Fruit fly (Drosophila melanogaster): ENCODE data around the gene Rheb.

The Rheb gene

dm6 chr3R:5547464-5547943 lies 21.2 kb upstream of the Rheb start, which contains the start of gene CG2519 (continued):
- TF ChIP-seq dan (GFP tag; IDR thresholded peaks at IDR 0.05), result no peak
- TF ChIP-seq CG34376 (GFP tag; optimal IDR thresholded peaks at IDR 0.05), result peak; percentile 77
- TF ChIP-seq Nf-YA (GFP tag; IDR thresholded peaks at IDR 0.05), result peak; percentile 33; the same call in 1 of the 2 replicates
- TF ChIP-seq zen2 (GFP tag; IDR thresholded peaks at IDR 0.05; ENCODE audit: partially characterized antibody), result peak; percentile 80; the same call in 2 of the 3 replicates
- peak; percentile 41 for TF ChIP-seq CG3163 (GFP tag; optimal IDR thresholded peaks at IDR 0.05)
- peak; percentile 65 for TF ChIP-seq pros (GFP tag; optimal IDR thresholded peaks at IDR 0.05)
- no peak for TF ChIP-seq CG16815 (GFP tag; optimal IDR thresholded peaks at IDR 0.05)
- TF ChIP-seq dysf (GFP tag; IDR thresholded peaks at IDR 0.05), result peak; percentile 43; the same call in 2 of the 3 replicates
- no peak for TF ChIP-seq CG10565 (GFP tag; optimal IDR thresholded peaks at IDR 0.05)
- TF ChIP-seq seq (GFP tag; IDR thresholded peaks at IDR 0.05), result peak; percentile 38; the same call in 1 of the 2 replicates
- TF ChIP-seq crc (GFP tag; optimal IDR thresholded peaks at IDR 0.05), result peak; percentile 21
- TF ChIP-seq Mrtf (GFP tag; IDR thresholded peaks at IDR 0.05), result peak; percentile 24; the same call in 1 of the 3 replicates
- peak; percentile 87 for TF ChIP-seq CG34422 (GFP tag; IDR thresholded peaks at IDR 0.05)
- no peak for TF ChIP-seq gce (GFP tag; IDR thresholded peaks at IDR 0.05)
- TF ChIP-seq her (GFP tag; optimal IDR thresholded peaks at IDR 0.05), result peak; percentile 67
- TF ChIP-seq CG17912 (GFP tag; optimal IDR thresholded peaks at IDR 0.05), result peak; percentile 23
- peak; percentile 48 for TF ChIP-seq CG4282 (GFP tag; optimal IDR thresholded peaks at IDR 0.05)
- no peak for TF ChIP-seq ash1 (GFP tag; optimal IDR thresholded peaks at IDR 0.05)
- TF ChIP-seq CG6689 (GFP tag; IDR thresholded peaks at IDR 0.05), result no peak
- TF ChIP-seq aop (GFP tag; IDR thresholded peaks at IDR 0.05), result peak; percentile 46; the same call in 1 of the 2 replicates
- TF ChIP-seq Atf-2 (GFP tag; optimal IDR thresholded peaks at IDR 0.05), result peak; percentile 15
- no peak for TF ChIP-seq ham (GFP tag; IDR thresholded peaks at IDR 0.05)
- TF ChIP-seq tna (GFP tag; IDR thresholded peaks at IDR 0.05; ENCODE audit: partially characterized antibody), result peak; percentile 90
- TF ChIP-seq Hmr (GFP tag; optimal IDR thresholded peaks at IDR 0.05), result no peak
- TF ChIP-seq CG7357 (GFP tag; IDR thresholded peaks at IDR 0.05), result no peak
- peak; percentile 55 for TF ChIP-seq CG17328 (GFP tag; IDR thresholded peaks at IDR 0.05)
- no peak for TF ChIP-seq CG2678 (tag; optimal IDR thresholded peaks at IDR 0.05)
- TF ChIP-seq Lim3 (GFP tag; IDR thresholded peaks at IDR 0.05), result no peak
- TF ChIP-seq Hr51 (GFP tag; optimal IDR thresholded peaks at IDR 0.05), result peak in 1 of 2 experiments; percentile 51
- no peak for TF ChIP-seq CG8388 (GFP tag; optimal IDR thresholded peaks at IDR 0.05)
- TF ChIP-seq so (GFP tag; IDR thresholded peaks at IDR 0.05), result peak; percentile 61; the same call in 2 of the 3 replicates
- no peak; the same call in 1 of the 2 replicates for TF ChIP-seq CG14441 (GFP tag; IDR thresholded peaks at IDR 0.05)
- peak; percentile 82 for TF ChIP-seq CG7987 (GFP tag; optimal IDR thresholded peaks at IDR 0.05)
- peak; percentile 91 for TF ChIP-seq CG13287 (GFP tag; IDR thresholded peaks at IDR 0.05; ENCODE audit: partially characterized antibody)
- TF ChIP-seq Atf3 (GFP tag; optimal IDR thresholded peaks at IDR 0.05), result peak; percentile 41
- TF ChIP-seq CG11085 (GFP tag; IDR thresholded peaks at IDR 0.05), result peak; percentile 59; the same call in 1 of the 2 replicates
- peak; percentile 86 for TF ChIP-seq row (GFP tag; IDR thresholded peaks at IDR 0.05)
- TF ChIP-seq danr (GFP tag; IDR thresholded peaks at IDR 0.05), result 0 out of 2 replicates have a peak, but pooled peaks have one; percentile 14
- TF ChIP-seq eyg (GFP tag; optimal IDR thresholded peaks at IDR 0.05), result peak; percentile 35
- no peak for TF ChIP-seq CG4707 (GFP tag; optimal IDR thresholded peaks at IDR 0.05)
- TF ChIP-seq kah (GFP tag; optimal IDR thresholded peaks at IDR 0.05), result peak; percentile 56
- TF ChIP-seq luna (GFP tag; optimal IDR thresholded peaks at IDR 0.05), result peak; percentile 43
- no peak for TF ChIP-seq fd102C (GFP tag; optimal IDR thresholded peaks at IDR 0.05)
- TF ChIP-seq dmrt99B (tag; optimal IDR thresholded peaks at IDR 0.05), result no peak
- peak; percentile 65 for TF ChIP-seq shn (GFP tag; optimal IDR thresholded peaks at IDR 0.05)
- no peak for TF ChIP-seq Lpt (GFP tag; optimal IDR thresholded peaks at IDR 0.05)
- TF ChIP-seq HmgD (GFP tag; optimal IDR thresholded peaks at IDR 0.05), result peak; percentile 78
- no peak for TF ChIP-seq hkb (optimal IDR thresholded peaks at IDR 0.05)
- no peak for TF ChIP-seq hkb (GFP tag; IDR thresholded peaks at IDR 0.05)
- TF ChIP-seq E2f2 (GFP tag; IDR thresholded peaks at IDR 0.05), result peak; percentile 61
- peak; percentile 65 for TF ChIP-seq phol (tag; optimal IDR thresholded peaks at IDR 0.05)
